Fruit fly (Drosophila melanogaster) whole organism, embryonic: ENCODE data around the gene Ipo9.

ENCODE experiments used
- Atf3 ChIP-seq: fragments of 200-800 bp; sonication (Bioruptor generic); optimal IDR thresholded peaks from 3 replicates; lab custom pipeline; 2016; ENCODE audit warnings: missing biosample characterization, missing genetic modification characterization
- B-H1 ChIP-seq: fragments of 200-800 bp; sonication (Bioruptor generic); IDR thresholded peaks from 3 replicates; pipeline ENCODE4 v1.3.6; 2022; ENCODE audit warnings: missing biosample characterization, missing genetic modification characterization
- Bteb2 ChIP-seq: fragments of 200-800 bp; sonication (Bioruptor generic); optimal IDR thresholded peaks from 2 replicates; lab custom pipeline; 2016; ENCODE audit warnings: missing biosample characterization, missing genetic modification characterization
- CG1024 ChIP-seq: fragments of 200-800 bp; sonication (Bioruptor generic); IDR thresholded peaks from 2 replicates; pipeline ENCODE4 v1.3.6; 2022; ENCODE audit warnings: missing biosample characterization, missing genetic modification characterization
- CG10366 ChIP-seq: fragments of 200-800 bp; sonication (Bioruptor generic); IDR thresholded peaks from 2 replicates; pipeline ENCODE4 v1.3.6; 2022; ENCODE audit warnings: missing biosample characterization, missing genetic modification characterization
- CG11723 ChIP-seq: fragments of 200-800 bp; sonication (Bioruptor generic); optimal IDR thresholded peaks from 2 replicates; lab custom pipeline; 2017; ENCODE audit warnings: missing biosample characterization, mild to moderate bottlenecking, missing genetic modification characterization
- CG12155 ChIP-seq: fragments of 200-800 bp; sonication (Bioruptor generic); optimal IDR thresholded peaks from 3 replicates; lab custom pipeline; 2016; ENCODE audit warnings: missing biosample characterization, missing genetic modification characterization
- CG12236 ChIP-seq: fragments of 200-800 bp; sonication (Bioruptor generic); optimal IDR thresholded peaks from 2 replicates; lab custom pipeline; 2016; ENCODE audit warnings: missing biosample characterization, missing genetic modification characterization
- CG12744 ChIP-seq: fragments of 200-800 bp; sonication (Bioruptor generic); optimal IDR thresholded peaks from 2 replicates; lab custom pipeline; 2016; ENCODE audit warnings: missing biosample characterization, missing genetic modification characterization
- CG13624 ChIP-seq: fragments of 200-800 bp; sonication (Bioruptor generic); optimal IDR thresholded peaks from 2 replicates; lab custom pipeline; 2016; ENCODE audit warnings: missing biosample characterization, missing genetic modification characterization
- CG13894 ChIP-seq: fragments of 200-800 bp; sonication (Bioruptor generic); optimal IDR thresholded peaks from 3 replicates; lab custom pipeline; 2018; ENCODE audit warnings: missing biosample characterization, mild to moderate bottlenecking, missing genetic modification characterization, moderate library complexity
- CG1603 ChIP-seq: fragments of 200-800 bp; sonication (Bioruptor generic); optimal IDR thresholded peaks from 2 replicates; lab custom pipeline; 2019; ENCODE audit warnings: missing biosample characterization, mild to moderate bottlenecking, missing genetic modification characterization, moderate library complexity
- CG1647 ChIP-seq: fragments of 200-800 bp; sonication (Bioruptor generic); optimal IDR thresholded peaks from 3 replicates; lab custom pipeline; 2016; ENCODE audit warnings: missing biosample characterization, missing genetic modification characterization
- CG18011 ChIP-seq: fragments of 200-800 bp; sonication (Bioruptor generic); optimal IDR thresholded peaks from 2 replicates; lab custom pipeline; 2017; ENCODE audit warnings: missing biosample characterization, missing genetic modification characterization, mild to moderate bottlenecking, moderate library complexity, missing genotype
- CG2199 ChIP-seq: fragments of 200-800 bp; sonication (Bioruptor generic); IDR thresholded peaks from 3 replicates; pipeline ENCODE4 v1.3.6; 2022; ENCODE audit warnings: missing biosample characterization, missing genetic modification characterization
- CG30431 ChIP-seq: fragments of 200-800 bp; sonication (Bioruptor generic); optimal IDR thresholded peaks from 2 replicates; lab custom pipeline; 2017; ENCODE audit warnings: missing biosample characterization, missing genetic modification characterization
- CG3163 ChIP-seq: fragments of 200-800 bp; sonication (Bioruptor generic); optimal IDR thresholded peaks from 3 replicates; lab custom pipeline; 2016; ENCODE audit warnings: missing biosample characterization, missing genetic modification characterization
- CG3995 ChIP-seq: fragments of 200-800 bp; sonication (Bioruptor generic); optimal IDR thresholded peaks from 3 replicates; lab custom pipeline; 2016; ENCODE audit warnings: missing biosample characterization, missing genetic modification characterization
- CG6254 ChIP-seq: fragments of 200-800 bp; sonication (Bioruptor generic); optimal IDR thresholded peaks from 3 replicates; lab custom pipeline; 2017; ENCODE audit warnings: mild to moderate bottlenecking, missing biosample characterization, missing genetic modification reagents, missing genetic modification characterization
- CG8290 ChIP-seq, 3 experiments: fragments of 200-800 bp; sonication (Bioruptor generic); optimal IDR thresholded peaks; 2 replicates each; lab custom pipeline; 2016 to 2019; ENCODE audit warnings: missing biosample characterization in 3 of 3, missing genetic modification characterization in 3 of 3, mild to moderate bottlenecking in 2 of 3, moderate library complexity in 1 of 3
- D ChIP-seq, 2 experiments: fragments of 200-800 bp in 1 of 2; fragments of >200 bp in 1 of 2; sonication (Bioruptor generic) in 1 of 2; optimal IDR thresholded peaks; 2 replicates in 1 of 2; 3 replicates in 1 of 2; lab custom pipeline; 2017; ENCODE audit warnings: mild to moderate bottlenecking in 1 of 2, missing biosample characterization in 1 of 2, missing genetic modification characterization in 1 of 2, missing genetic modification reagents in 1 of 2
- Dfd ChIP-seq, 2 experiments: fragments of >200 bp; optimal IDR thresholded peaks; 2 replicates each; lab custom pipeline; 2017; ENCODE audit warnings: missing biosample characterization in 2 of 2, missing genetic modification characterization in 2 of 2
- Dll ChIP-seq: fragments of 200-800 bp; sonication (Bioruptor generic); IDR thresholded peaks from 4 replicates; pipeline ENCODE4 v1.3.6; 2022; ENCODE audit warnings: missing biosample characterization, missing genetic modification characterization; ENCODE audit not compliant: partially characterized antibody
- E2f1 ChIP-seq: fragments of 200-800 bp; sonication (Bioruptor generic); IDR thresholded peaks from 2 replicates; pipeline ENCODE4 v1.3.6; 2022; ENCODE audit warnings: missing biosample characterization, missing genetic modification characterization
- HLH3B ChIP-seq: fragments of 200-800 bp; sonication (Bioruptor generic); IDR thresholded peaks from 2 replicates; pipeline ENCODE4 v1.3.6; 2022; ENCODE audit warnings: missing biosample characterization, missing genetic modification characterization
- HLH4C ChIP-seq: fragments of 200-800 bp; sonication (Bioruptor generic); IDR thresholded peaks from 3 replicates; pipeline ENCODE4 v1.3.6; 2022; ENCODE audit warnings: missing biosample characterization, missing genetic modification characterization; ENCODE audit not compliant: partially characterized antibody
- Hr78 ChIP-seq, 2 experiments: fragments of 200-800 bp in 1 of 2; fragments of >200 bp in 1 of 2; sonication (Bioruptor generic) in 1 of 2; optimal IDR thresholded peaks; 2 replicates each; lab custom pipeline; 2017 to 2019; ENCODE audit warnings: missing biosample characterization in 2 of 2, missing genetic modification characterization in 2 of 2, mild to moderate bottlenecking in 1 of 2, moderate library complexity in 1 of 2
- Kr ChIP-seq: fragments of 200-800 bp; sonication (Bioruptor generic); optimal IDR thresholded peaks from 2 replicates; lab custom pipeline; 2017; ENCODE audit warnings: missing biosample characterization, mild to moderate bottlenecking, missing genetic modification characterization
- NC2α ChIP-seq: fragments of 200-800 bp; sonication (Bioruptor generic); optimal IDR thresholded peaks from 2 replicates; lab custom pipeline; 2016; ENCODE audit warnings: missing biosample characterization, missing genetic modification characterization
- Ravus ChIP-seq: fragments of 200-800 bp; sonication (Bioruptor generic); IDR thresholded peaks from 2 replicates; pipeline ENCODE4 v1.3.6; 2022; ENCODE audit warnings: missing biosample characterization, missing genetic modification characterization
- Sry-β ChIP-seq: fragments of 200-800 bp; sonication (Bioruptor generic); optimal IDR thresholded peaks from 2 replicates; lab custom pipeline; 2018; ENCODE audit warnings: missing biosample characterization, mild to moderate bottlenecking, missing genetic modification characterization, moderate library complexity
- Stat92E ChIP-seq, 3 experiments: fragments of >200 bp in 2 of 3; fragments of 200-800 bp in 1 of 3; sonication (Bioruptor generic) in 1 of 3; optimal IDR thresholded peaks; 2 replicates each; lab custom pipeline; 2017 to 2019; ENCODE audit warnings: missing biosample characterization in 3 of 3, missing genetic modification characterization in 3 of 3, mild to moderate bottlenecking in 1 of 3, moderate library complexity in 1 of 3
- TFAM ChIP-seq: fragments of 200-800 bp; sonication (Bioruptor generic); optimal IDR thresholded peaks from 2 replicates; lab custom pipeline; 2017; ENCODE audit warnings: missing biosample characterization, missing genetic modification characterization, inconsistent platforms
- ato ChIP-seq: fragments of 200-800 bp; sonication (Bioruptor generic); IDR thresholded peaks from 2 replicates; pipeline ENCODE4 v1.3.6; 2022; ENCODE audit warnings: missing biosample characterization, missing genetic modification characterization; ENCODE audit not compliant: partially characterized antibody
- crc ChIP-seq: fragments of 200-800 bp; sonication (Bioruptor generic); optimal IDR thresholded peaks from 2 replicates; lab custom pipeline; 2016; ENCODE audit warnings: missing biosample characterization, missing genetic modification characterization
- crol ChIP-seq: fragments of 200-800 bp; sonication (Bioruptor generic); IDR thresholded peaks from 2 replicates; pipeline ENCODE4 v1.3.6; 2022; ENCODE audit warnings: missing biosample characterization, missing genetic modification characterization
- dmrt11E ChIP-seq: fragments of 200-800 bp; sonication (Bioruptor generic); optimal IDR thresholded peaks from 3 replicates; lab custom pipeline; 2018; ENCODE audit warnings: missing biosample characterization, mild to moderate bottlenecking, missing genetic modification characterization, moderate library complexity
- esg ChIP-seq: fragments of 200-800 bp; sonication (Bioruptor generic); conservative IDR thresholded peaks from 2 replicates; pipeline ENCODE4 v1.3.6; 2022; ENCODE audit warnings: missing biosample characterization, missing genetic modification characterization
- fd102C ChIP-seq: fragments of 200-800 bp; sonication (Bioruptor generic); optimal IDR thresholded peaks from 2 replicates; lab custom pipeline; 2018; ENCODE audit warnings: missing biosample characterization, mild to moderate bottlenecking, missing genetic modification characterization, moderate library complexity
- jumu ChIP-seq: fragments of 200-800 bp; sonication (Bioruptor generic); optimal IDR thresholded peaks from 3 replicates; lab custom pipeline; 2016; ENCODE audit warnings: missing biosample characterization, missing genetic modification characterization
- lov ChIP-seq, 2 experiments: fragments of 200-800 bp in 1 of 2; fragments of >200 bp in 1 of 2; sonication (Bioruptor generic) in 1 of 2; IDR thresholded peaks in 1 of 2; optimal IDR thresholded peaks in 1 of 2; 2 replicates in 1 of 2; 3 replicates in 1 of 2; pipeline versions ENCODE4 v1.3.6 to Lab custom; 2017 to 2022; ENCODE audit warnings: missing biosample characterization in 1 of 2, missing genetic modification characterization in 1 of 2
- org-1 ChIP-seq: fragments of 200-800 bp; sonication (Bioruptor generic); optimal IDR thresholded peaks from 2 replicates; lab custom pipeline; 2017; ENCODE audit warnings: missing biosample characterization, missing genetic modification characterization
- otp ChIP-seq: fragments of 200-800 bp; sonication (Bioruptor generic); IDR thresholded peaks from 3 replicates; pipeline ENCODE4, ENCODE4 v1.3.6; 2022; ENCODE audit warnings: missing biosample characterization, missing genetic modification characterization
- row ChIP-seq: fragments of 200-800 bp; sonication (Bioruptor generic); IDR thresholded peaks from 3 replicates; pipeline ENCODE4 v1.3.6; 2022; ENCODE audit warnings: missing biosample characterization, missing genetic modification characterization
- salm ChIP-seq: fragments of 200-800 bp; sonication (Bioruptor generic); optimal IDR thresholded peaks from 2 replicates; lab custom pipeline; 2018; ENCODE audit warnings: missing biosample characterization, mild to moderate bottlenecking, missing genetic modification characterization
- sens ChIP-seq: fragments of 200-800 bp; sonication (Bioruptor generic); peaks from one replicate; lab custom pipeline; 2016; ENCODE audit warnings: missing biosample characterization, missing genetic modification characterization
- sug ChIP-seq: fragments of 200-800 bp; optimal IDR thresholded peaks from 2 replicates; lab custom pipeline; 2019; ENCODE audit warnings: missing biosample characterization, mild to moderate bottlenecking, missing genetic modification characterization, moderate library complexity
- usp ChIP-seq: fragments of >200 bp; optimal IDR thresholded peaks from 2 replicates; lab custom pipeline; 2017; ENCODE audit warnings: missing biosample characterization, missing genetic modification characterization

Gene Ipo9

DNA sequence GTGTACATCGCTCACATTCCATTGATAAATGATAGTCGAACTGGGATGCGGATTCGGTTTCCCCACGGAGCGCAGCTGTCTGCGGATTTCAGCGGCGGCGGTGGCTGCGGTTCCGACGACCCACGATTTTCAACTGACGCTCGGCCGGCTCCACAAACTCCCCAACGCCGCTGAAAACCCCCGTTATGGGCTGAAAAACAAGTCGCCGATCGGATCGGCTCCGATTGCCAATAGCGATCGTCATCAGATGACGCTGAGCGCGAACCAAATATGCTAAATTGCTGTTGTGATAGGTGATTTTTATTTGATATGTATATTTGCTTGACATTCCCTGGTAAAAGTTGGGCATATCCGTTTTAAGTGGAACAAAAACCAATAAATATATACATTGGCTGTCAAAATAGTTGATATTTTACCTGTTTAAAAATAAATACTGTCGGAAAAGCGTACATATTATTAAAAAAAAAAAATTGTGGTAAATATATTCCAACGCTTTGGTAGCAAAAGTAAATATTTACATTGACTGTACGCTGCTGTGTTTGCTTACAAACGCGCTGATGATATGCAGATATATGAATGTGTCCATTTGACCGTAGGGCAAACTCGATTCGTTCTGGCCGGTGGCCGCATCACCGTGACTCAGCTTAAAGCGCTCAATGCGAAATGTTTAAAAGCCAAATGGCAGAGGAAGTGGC lies 42.0 kb downstream of the Ipo9 start (continued):
- TF ChIP-seq Bteb2 (GFP tag; lab: Kevin White, UChicago) (no peak), CG30431 (GFP tag; lab: Kevin White, UChicago) (peak; percentile 1), CG1024 (GFP tag; lab: Robert Waterston, UW) (no peak), CG12744 (peak; percentile 33), CG6254 (GFP tag; lab: Kevin White, UChicago) (no peak), crol (no peak), ato (no peak), NC2α (no peak), CG12236 (GFP tag; lab: Kevin White, UChicago) (no peak), TFAM (GFP tag; lab: Kevin White, UChicago) (no peak), sug (tag; lab: Kevin White, UChicago) (peak; percentile 43), fd102C (no peak), salm (tag; lab: Kevin White, UChicago) (no peak), Dll (GFP tag; lab: Robert Waterston, UW) (no peak), Dfd (GFP tag; optimal IDR thresholded peaks at IDR 0.05; lab: Kevin White, UChicago) (no peak), Kr (GFP tag; lab: Kevin White, UChicago) (no peak), row (GFP tag; lab: Robert Waterston, UW) (peak; percentile 72), HLH3B (peak; percentile 30; the same call in 1 of the 2 replicates), E2f1 (GFP tag; lab: Robert Waterston, UW) (peak; percentile 47; the same call in 1 of the 2 replicates), dmrt11E (tag; lab: Kevin White, UChicago) (no peak), CG1647 (GFP tag; lab: Kevin White, UChicago) (no peak), esg (GFP tag; lab: Robert Waterston, UW) (peak; percentile 52), Hr78 (GFP tag; optimal IDR thresholded peaks at IDR 0.05; lab: Kevin White, UChicago) (peak in 1 of 2 experiments; percentile 12), CG8290 (GFP tag; optimal IDR thresholded peaks at IDR 0.05; lab: Kevin White, UChicago) (no peak), CG8290 (tag; optimal IDR thresholded peaks at IDR 0.05; lab: Kevin White, UChicago) (no peak), CG11723 (GFP tag; lab: Kevin White, UChicago) (no peak), Sry-β (GFP tag; lab: Kevin White, UChicago) (no peak), usp (GFP tag; lab: Kevin White, UChicago) (no peak), CG13894 (tag; lab: Kevin White, UChicago) (no peak), B-H1 (no peak; the same call in 2 of the 3 replicates), Ravus (GFP tag; lab: Robert Waterston, UW) (peak; percentile 1; the same call in 1 of the 2 replicates), CG18011 (GFP tag; lab: Kevin White, UChicago) (peak; percentile 20), CG2199 (GFP tag; lab: Robert Waterston, UW) (no peak), Stat92E (GFP tag; optimal IDR thresholded peaks at IDR 0.05; lab: Kevin White, UChicago) (no peak), D (optimal IDR thresholded peaks at IDR 0.05; lab: Kevin White, UChicago) (no peak), D (GFP tag; optimal IDR thresholded peaks at IDR 0.05; lab: Kevin White, UChicago) (no peak), CG3995 (GFP tag; lab: Kevin White, UChicago) (peak; percentile 58), CG13624 (peak; percentile 59), crc (GFP tag; lab: Kevin White, UChicago) (peak; percentile 5), Atf3 (peak; percentile 3), lov (optimal IDR thresholded peaks at IDR 0.05; lab: Kevin White, UChicago) (no peak), lov (GFP tag; IDR thresholded peaks at IDR 0.05; lab: Robert Waterston, UW) (no peak), CG3163 (GFP tag; lab: Kevin White, UChicago) (peak; percentile 0), org-1 (GFP tag; lab: Kevin White, UChicago) (peak; percentile 48), CG12155 (peak; percentile 63), otp (GFP tag; lab: Robert Waterston, UW) (no peak), sens (GFP tag; lab: Kevin White, UChicago) (peak; percentile 68), CG1603 (no peak), HLH4C (GFP tag; lab: Robert Waterston, UW) (no peak), CG10366 (GFP tag; lab: Robert Waterston, UW) (peak; percentile 44), jumu (GFP tag; lab: Kevin White, UChicago) (no peak)
